Worm (Caenorhabditis elegans) whole organism, mixed stage, embryonic: ENCODE measurements around the gene F19B10.6.

Experiments
- ces-1 ChIP-seq: fragments of 150-350 bp; optimal IDR thresholded peaks from 2 replicates; lab custom pipeline; 2014; ENCODE audit warnings: missing biosample characterization, missing genetic modification reagents, missing genetic modification characterization
- hlh-1 ChIP-seq: fragments of 150-350 bp; optimal IDR thresholded peaks from 2 replicates; lab custom pipeline; 2014; ENCODE audit warnings: missing biosample characterization, missing genetic modification reagents, missing genetic modification characterization
- lin-13 ChIP-seq: fragments of 150-350 bp; optimal IDR thresholded peaks from 2 replicates; lab custom pipeline; 2014; ENCODE audit warnings: missing biosample characterization, missing genetic modification characterization
- mep-1 ChIP-seq: fragments of 150-350 bp; optimal IDR thresholded peaks from 2 replicates; lab custom pipeline; 2017; ENCODE audit warnings: missing biosample characterization, missing genetic modification reagents, missing genetic modification characterization, inconsistent platforms
- nhr-28 ChIP-seq: fragments of 150-350 bp; optimal IDR thresholded peaks from 2 replicates; lab custom pipeline; 2014; ENCODE audit warnings: missing biosample characterization, missing genetic modification characterization
- sptf-1 ChIP-seq: sonication (generic microtip); optimal IDR thresholded peaks from 2 replicates; lab custom pipeline; 2017; ENCODE audit warnings: mild to moderate bottlenecking, missing genetic modification characterization, moderate library complexity, missing compliant biosample characterization
- tbx-8 ChIP-seq: fragments of 200-800 bp; sonication (Bioruptor generic); optimal IDR thresholded peaks from 2 replicates; lab custom pipeline; 2018; ENCODE audit warnings: mild to moderate bottlenecking, missing genetic modification characterization, moderate library complexity, missing compliant biosample characterization
- unc-120 ChIP-seq: sonication (generic microtip); optimal IDR thresholded peaks from 2 replicates; lab custom pipeline; 2017; ENCODE audit warnings: missing genetic modification characterization, missing compliant biosample characterization; ENCODE audit not compliant: poor library complexity, severe bottlenecking
- unc-62 ChIP-seq: fragments of 150-350 bp; optimal IDR thresholded peaks from 2 replicates; lab custom pipeline; 2014; ENCODE audit warnings: missing biosample characterization, missing genetic modification reagents, missing genetic modification characterization

DNA sequence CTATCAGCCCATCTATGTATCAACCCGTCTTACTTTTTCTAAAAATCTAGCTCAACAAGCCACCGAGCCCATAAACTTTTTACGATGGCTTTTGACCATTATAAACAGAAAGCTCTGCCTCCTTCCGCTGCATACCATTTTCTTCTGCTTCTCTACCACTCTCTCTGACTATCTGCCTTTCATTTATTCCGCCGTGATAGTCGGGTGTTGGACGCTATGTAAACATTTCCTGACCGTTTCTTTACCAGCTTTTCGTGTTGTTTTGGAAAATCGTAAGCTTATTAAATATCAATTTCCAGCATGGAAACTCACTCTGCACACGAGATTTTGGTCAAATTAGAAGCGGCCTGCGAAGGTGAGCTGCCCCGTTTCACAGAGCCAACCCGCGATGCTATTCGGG lies 46.2 kb downstream of the F19B10.6 start, which contains the start of gene F40E12.1:
- no peak for TF ChIP-seq unc-120 (tag; lab: Kevin White, UChicago)
- TF ChIP-seq tbx-8 (GFP tag; lab: Kevin White, UChicago) = no peak
- no peak for TF ChIP-seq unc-62 (GFP tag; lab: Kevin White, UChicago)
- no peak for TF ChIP-seq sptf-1 (tag; lab: Kevin White, UChicago)
- no peak for TF ChIP-seq nhr-28 (tag; lab: Kevin White, UChicago)
- no peak for TF ChIP-seq lin-13 (tag; lab: Kevin White, UChicago)
- TF ChIP-seq hlh-1 (tag; lab: Kevin White, UChicago) = no peak
- no peak for TF ChIP-seq ces-1 (GFP tag; lab: Kevin White, UChicago)
- TF ChIP-seq mep-1 (tag; lab: Kevin White, UChicago) = no peak
